Fruit fly (Drosophila melanogaster): ENCODE data around the gene pnt.
A peak's percentile ranks its signal among the peaks of the same experiment; 100 is the strongest.

- TF ChIP-seq Sin3A (optimal IDR thresholded peaks at IDR 0.05) (no peak), Myc (optimal IDR thresholded peaks at IDR 0.05) (no peak), psq (optimal IDR thresholded peaks at IDR 0.05) (no peak), h (optimal IDR thresholded peaks at IDR 0.05) (peak; percentile 81), insv (optimal IDR thresholded peaks at IDR 0.05) (peak; percentile 74), ttk (optimal IDR thresholded peaks at IDR 0.05) (no peak)
These were observed 18.3 kb downstream of the pnt start for dm6 chr3R:23327707-23328106.

Data from Kc167 (cell line).